Fruit fly (Drosophila melanogaster) whole organism, adult: Measurements from ENCODE around the gene CG43062.
A peak's percentile ranks its signal among the peaks of the same experiment; 100 is the strongest.

Experiments
- CG11617 ChIP-seq: fragments of 200-800 bp; sonication (Bioruptor generic); optimal IDR thresholded peaks from 2 replicates; lab custom pipeline; 2017; ENCODE audit warnings: mild to moderate bottlenecking, missing biosample characterization, missing genetic modification reagents, missing genetic modification characterization
- CG12768 ChIP-seq: fragments of 200-800 bp; sonication (Bioruptor generic); optimal IDR thresholded peaks from 2 replicates; lab custom pipeline; 2017; ENCODE audit warnings: missing biosample characterization, missing genetic modification characterization, mild to moderate bottlenecking, moderate library complexity, missing genetic modification reagents
- CG14711 ChIP-seq: fragments of 200-800 bp; sonication (Bioruptor generic); optimal IDR thresholded peaks from 2 replicates; lab custom pipeline; 2018; ENCODE audit warnings: missing biosample characterization, mild to moderate bottlenecking, missing genetic modification characterization, moderate library complexity
- CG1620 ChIP-seq: fragments of 200-800 bp; sonication (Bioruptor generic); optimal IDR thresholded peaks from 2 replicates; lab custom pipeline; 2016; ENCODE audit warnings: missing biosample characterization, missing genetic modification characterization
- CG33017 ChIP-seq: fragments of 200-800 bp; sonication (Bioruptor generic); optimal IDR thresholded peaks from 2 replicates; lab custom pipeline; 2018; ENCODE audit warnings: missing biosample characterization, mild to moderate bottlenecking, missing genetic modification characterization, moderate library complexity
- CG5204 ChIP-seq: fragments of 200-800 bp; sonication (Bioruptor generic); optimal IDR thresholded peaks from 2 replicates; lab custom pipeline; 2016; ENCODE audit warnings: missing biosample characterization, missing genetic modification characterization
- CG7045 ChIP-seq: fragments of 200-800 bp; sonication (Bioruptor generic); optimal IDR thresholded peaks from 2 replicates; lab custom pipeline; 2017; ENCODE audit warnings: missing biosample characterization, mild to moderate bottlenecking, missing genetic modification characterization
- CG7101 ChIP-seq: fragments of 200-800 bp; sonication (Bioruptor generic); optimal IDR thresholded peaks from 2 replicates; lab custom pipeline; 2018; ENCODE audit warnings: missing biosample characterization, mild to moderate bottlenecking, missing genetic modification characterization, moderate library complexity
- Clk ChIP-seq: fragments of 200-800 bp; sonication (Bioruptor generic); optimal IDR thresholded peaks from 2 replicates; lab custom pipeline; 2017; ENCODE audit warnings: missing biosample characterization, missing genetic modification characterization
- Crg-1 ChIP-seq: fragments of 200-800 bp; sonication (Bioruptor generic); optimal IDR thresholded peaks from 2 replicates; lab custom pipeline; 2016; ENCODE audit warnings: missing biosample characterization, missing genetic modification characterization
- Hr96 ChIP-seq: fragments of 200-800 bp; sonication (Bioruptor generic); optimal IDR thresholded peaks from 2 replicates; lab custom pipeline; 2016; ENCODE audit warnings: missing biosample characterization, missing genetic modification characterization
- Mnt ChIP-seq: fragments of 200-800 bp; sonication (Bioruptor generic); optimal IDR thresholded peaks from 2 replicates; lab custom pipeline; 2016; ENCODE audit warnings: missing biosample characterization, mild to moderate bottlenecking, missing genetic modification characterization
- bab1 ChIP-seq: fragments of 200-800 bp; sonication (Bioruptor generic); optimal IDR thresholded peaks from 3 replicates; lab custom pipeline; 2019; ENCODE audit warnings: missing biosample characterization, mild to moderate bottlenecking, missing genetic modification characterization, moderate library complexity
- cic ChIP-seq: fragments of 200-800 bp; sonication (Bioruptor generic); optimal IDR thresholded peaks from 2 replicates; lab custom pipeline; 2017; ENCODE audit warnings: missing biosample characterization, mild to moderate bottlenecking, missing genetic modification characterization, moderate library complexity
- cnc ChIP-seq, 2 experiments: fragments of >200 bp; optimal IDR thresholded peaks; 2 replicates each; lab custom pipeline; 2017
- kay ChIP-seq: fragments of 200-800 bp; sonication (Bioruptor generic); peaks from one replicate; lab custom pipeline; 2016; ENCODE audit warnings: missing biosample characterization, missing genetic modification characterization, borderline replicate concordance
- ovo ChIP-seq: fragments of 200-800 bp; sonication (Bioruptor generic); optimal IDR thresholded peaks from 2 replicates; lab custom pipeline; 2016; ENCODE audit warnings: missing biosample characterization, missing genetic modification characterization
- pad ChIP-seq: fragments of 200-800 bp; sonication (Bioruptor generic); optimal IDR thresholded peaks from 3 replicates; lab custom pipeline; 2017; ENCODE audit warnings: missing biosample characterization, missing genetic modification characterization, mild to moderate bottlenecking, moderate library complexity, missing genetic modification reagents
- tj ChIP-seq: fragments of 200-800 bp; sonication (Bioruptor generic); optimal IDR thresholded peaks from 3 replicates; lab custom pipeline; 2017; ENCODE audit warnings: missing biosample characterization, mild to moderate bottlenecking, missing genetic modification characterization, moderate library complexity
- toe ChIP-seq: fragments of 200-800 bp; sonication (Bioruptor generic); optimal IDR thresholded peaks from 2 replicates; lab custom pipeline; 2016; ENCODE audit warnings: missing biosample characterization, missing genetic modification characterization

Gene CG43062

DNA sequence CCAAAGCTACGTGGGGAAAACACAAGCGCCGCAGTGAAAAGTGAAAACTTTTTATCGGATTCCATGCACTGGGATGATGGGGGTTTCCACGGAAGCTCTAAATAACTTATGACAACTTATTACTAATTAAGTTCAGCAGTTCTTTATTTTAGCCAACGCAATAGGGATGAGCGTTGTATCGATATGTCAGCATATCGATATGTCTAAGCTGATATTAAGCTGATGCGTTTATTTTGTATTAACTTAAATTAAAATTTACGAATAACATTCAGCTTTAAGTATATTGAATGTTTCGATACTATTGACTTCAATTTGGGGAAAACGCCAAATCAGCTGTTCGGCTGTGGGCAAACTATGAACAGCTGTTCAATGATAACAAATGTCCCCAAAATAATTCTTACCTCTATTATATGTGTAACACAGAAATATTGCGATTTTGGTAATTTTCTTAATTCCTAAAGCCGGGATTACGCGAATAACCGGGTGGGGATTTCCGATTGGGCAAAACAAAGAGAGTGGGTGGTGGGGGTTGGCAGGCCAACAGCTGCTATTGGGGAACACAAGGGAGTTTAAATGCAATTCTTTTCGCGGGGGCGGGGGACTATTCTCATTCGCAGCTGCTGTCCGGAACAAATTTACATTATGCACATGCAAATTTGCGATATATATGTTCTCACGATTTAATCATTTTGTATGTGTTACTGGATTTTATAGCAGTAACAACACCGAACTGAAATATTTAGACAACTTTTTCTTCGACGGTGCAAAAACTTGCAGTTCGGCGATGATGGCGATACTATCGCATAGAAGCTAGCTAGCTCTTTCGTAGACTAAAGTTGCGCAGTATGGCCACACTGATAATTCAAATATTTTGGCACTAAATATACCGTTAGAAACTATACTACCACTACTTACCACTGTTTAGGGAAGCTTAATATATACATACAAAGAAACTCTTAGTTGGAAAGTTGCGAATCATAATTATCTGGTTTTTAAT is 538 bp upstream of the CG43062 start, which contains the start of gene CG6923:
CG6923 (minus strand) TSS at position 733 of the 997 bp plus-strand sequence.
- no peak for TF ChIP-seq bab1 (GFP tag; lab: Kevin White, UChicago)
- TF ChIP-seq Mnt (GFP tag; lab: Kevin White, UChicago) = peak; percentile 38
- no peak for TF ChIP-seq CG5204 (GFP tag; lab: Kevin White, UChicago)
- no peak for TF ChIP-seq cnc (optimal IDR thresholded peaks at IDR 0.05; lab: Kevin White, UChicago)
- TF ChIP-seq CG1620 = no peak
- TF ChIP-seq CG33017 = no peak
- TF ChIP-seq CG12768 (GFP tag; lab: Kevin White, UChicago) = peak; percentile 24
- TF ChIP-seq Hr96 (GFP tag; lab: Kevin White, UChicago) = no peak
- TF ChIP-seq ovo = peak; percentile 67
- TF ChIP-seq tj (GFP tag; lab: Kevin White, UChicago) = peak; percentile 45
- no peak for TF ChIP-seq toe
- TF ChIP-seq cic = no peak
- TF ChIP-seq CG7101 = no peak
- TF ChIP-seq CG7045 (GFP tag; lab: Kevin White, UChicago) = peak; percentile 3
- TF ChIP-seq Clk (GFP tag; lab: Kevin White, UChicago) = no peak
- TF ChIP-seq CG11617 (GFP tag; lab: Kevin White, UChicago) = peak; percentile 15
- TF ChIP-seq kay (GFP tag; lab: Kevin White, UChicago) = peak; percentile 29
- TF ChIP-seq Crg-1 = no peak
- no peak for TF ChIP-seq CG14711 (tag; lab: Kevin White, UChicago)
- no peak for TF ChIP-seq pad (GFP tag; lab: Kevin White, UChicago)

DNA sequence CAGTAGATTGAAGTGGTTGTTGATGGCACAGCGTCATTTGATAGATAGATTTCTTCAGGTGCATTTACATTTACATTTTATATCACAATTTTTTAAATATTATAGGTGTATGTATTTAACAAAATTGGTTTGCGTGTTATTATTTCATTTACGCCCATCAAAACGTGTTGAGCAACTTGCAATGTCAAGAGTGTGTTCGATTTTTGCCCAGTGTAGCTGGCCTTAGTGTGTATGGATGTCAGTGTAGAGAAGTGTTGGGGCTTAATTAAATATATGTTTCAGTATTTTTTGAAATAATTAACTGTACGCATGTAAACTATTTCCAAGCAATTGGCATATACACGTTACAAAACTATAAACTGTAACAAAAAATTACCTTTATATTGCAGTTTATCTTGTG is 1.6 kb downstream of the CG43062 start:
- TF ChIP-seq pad (GFP tag; lab: Kevin White, UChicago) (no peak), tj (GFP tag; lab: Kevin White, UChicago) (no peak)

- TF ChIP-seq bab1 (GFP tag; lab: Kevin White, UChicago) = no peak
- peak; percentile 1 for TF ChIP-seq Mnt (GFP tag; lab: Kevin White, UChicago)
- TF ChIP-seq CG7101 = no peak
- TF ChIP-seq cic = peak; percentile 54
- peak; percentile 35 for TF ChIP-seq CG12768 (GFP tag; lab: Kevin White, UChicago)
- no peak for TF ChIP-seq Clk (GFP tag; lab: Kevin White, UChicago)
- TF ChIP-seq CG5204 (GFP tag; lab: Kevin White, UChicago) = no peak
These were observed 6.6 kb downstream of the CG43062 start for dm6 chr3R:11756762-11757161.

dm6 chr3R:11757197-11757856 is 7.2 kb downstream of the CG43062 start:
- TF ChIP-seq CG7101 = peak; percentile 7
- peak; percentile 2 for TF ChIP-seq Mnt (GFP tag; lab: Kevin White, UChicago)
- TF ChIP-seq cnc (optimal IDR thresholded peaks at IDR 0.05; lab: Kevin White, UChicago) = peak in 1 of 2 experiments; percentile 28
- TF ChIP-seq CG1620 = no peak
- no peak for TF ChIP-seq CG11617 (GFP tag; lab: Kevin White, UChicago)
- TF ChIP-seq CG12768 (GFP tag; lab: Kevin White, UChicago) = peak; percentile 69
- TF ChIP-seq tj (GFP tag; lab: Kevin White, UChicago) = peak; percentile 84
- peak; percentile 68 for TF ChIP-seq kay (GFP tag; lab: Kevin White, UChicago)

- TF ChIP-seq ovo (no peak), CG12768 (GFP tag; lab: Kevin White, UChicago) (no peak), Mnt (GFP tag; lab: Kevin White, UChicago) (peak; percentile 60), cic (peak; percentile 12)
These were observed 8.0 kb downstream of the CG43062 start for dm6 chr3R:11758160-11758506.

dm6 chr3R:11758507-11759184 is 8.5 kb downstream of the CG43062 start:
- TF ChIP-seq pad (GFP tag; lab: Kevin White, UChicago) (no peak), bab1 (GFP tag; lab: Kevin White, UChicago) (no peak), Clk (GFP tag; lab: Kevin White, UChicago) (no peak), CG5204 (GFP tag; lab: Kevin White, UChicago) (no peak), CG14711 (tag; lab: Kevin White, UChicago) (no peak), Hr96 (GFP tag; lab: Kevin White, UChicago) (no peak), kay (GFP tag; lab: Kevin White, UChicago) (peak; percentile 94), CG7045 (GFP tag; lab: Kevin White, UChicago) (peak; percentile 37), tj (GFP tag; lab: Kevin White, UChicago) (peak; percentile 71), CG12768 (GFP tag; lab: Kevin White, UChicago) (peak; percentile 60), toe (no peak), Mnt (GFP tag; lab: Kevin White, UChicago) (no peak), ovo (peak; percentile 8), CG1620 (no peak), cnc (optimal IDR thresholded peaks at IDR 0.05; lab: Kevin White, UChicago) (no peak), Crg-1 (peak; percentile 22), CG11617 (GFP tag; lab: Kevin White, UChicago) (peak; percentile 75), CG33017 (no peak), CG7101 (peak; percentile 53), cic (no peak)
